Worm (Caenorhabditis elegans): ENCODE results near the gene spr-1.

The spr-1 gene

ce11 chrV:8123384-8123783 lies 5.8 kb downstream of the spr-1 start, which contains the start of gene D1014.5:
Gene D1014.5, plus strand, starts transcription at chrV:8123684.
- TF ChIP-seq ref-1 (GFP tag; conservative IDR thresholded peaks at IDR 0.05) = no peak
- TF ChIP-seq tab-1 (GFP tag; IDR thresholded peaks at IDR 0.05) = no peak
- no peak for TF ChIP-seq klf-2 (GFP tag; conservative IDR thresholded peaks at IDR 0.05)
- no peak for TF ChIP-seq ztf-23 (GFP tag; IDR thresholded peaks at IDR 0.05)
- no peak for TF ChIP-seq flt-1 (GFP tag; IDR thresholded peaks at IDR 0.05)
- no peak for TF ChIP-seq cog-1 (tag; optimal IDR thresholded peaks at IDR 0.05)
- no peak for TF ChIP-seq T22C8.4 (GFP tag; IDR thresholded peaks at IDR 0.05)
- TF ChIP-seq ztf-29 (GFP tag; IDR thresholded peaks at IDR 0.05) = no peak
- no peak for TF ChIP-seq med-1 (GFP tag; optimal IDR thresholded peaks at IDR 0.05; ENCODE audit: insufficient read depth)

DNA sequence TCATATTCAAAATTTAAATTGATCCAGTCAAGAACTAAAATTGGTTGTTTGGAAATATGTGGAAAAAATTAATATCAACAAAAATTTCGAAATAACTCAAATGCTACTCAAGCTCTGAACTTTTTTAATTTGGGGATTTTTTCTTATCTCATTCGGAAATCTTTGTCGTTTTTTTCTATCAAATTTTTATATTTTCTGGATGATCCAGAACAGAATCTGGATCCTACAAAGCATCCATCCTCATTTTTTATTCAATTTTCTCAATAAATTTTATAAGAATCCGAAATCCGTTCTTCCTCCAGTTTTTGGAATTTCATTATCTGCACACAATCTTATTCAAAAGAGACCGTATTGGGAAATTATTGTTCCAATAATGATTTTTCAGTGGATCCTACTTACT lies 8.3 kb downstream of the spr-1 start, which contains the start of gene D1014.6:
Gene D1014.6 (plus strand): TSS at position 301 of the 400 bp plus-strand sequence.
- TF ChIP-seq T22C8.4 (GFP tag; IDR thresholded peaks at IDR 0.05) (no peak), ztf-23 (GFP tag; IDR thresholded peaks at IDR 0.05) (no peak), cog-1 (tag; optimal IDR thresholded peaks at IDR 0.05) (no peak), med-1 (GFP tag; optimal IDR thresholded peaks at IDR 0.05; ENCODE audit: insufficient read depth) (no peak), ztf-29 (GFP tag; IDR thresholded peaks at IDR 0.05) (no peak), flt-1 (GFP tag; IDR thresholded peaks at IDR 0.05) (no peak), tab-1 (GFP tag; IDR thresholded peaks at IDR 0.05) (no peak), ref-1 (GFP tag; conservative IDR thresholded peaks at IDR 0.05) (no peak), klf-2 (GFP tag; conservative IDR thresholded peaks at IDR 0.05) (no peak)

- TF ChIP-seq T22C8.4 (GFP tag; IDR thresholded peaks at IDR 0.05) = no peak
- TF ChIP-seq ztf-23 (GFP tag; IDR thresholded peaks at IDR 0.05) = no peak
- TF ChIP-seq flt-1 (GFP tag; IDR thresholded peaks at IDR 0.05) = no peak
- TF ChIP-seq ref-1 (GFP tag; conservative IDR thresholded peaks at IDR 0.05) = no peak
- TF ChIP-seq med-1 (GFP tag; optimal IDR thresholded peaks at IDR 0.05; ENCODE audit: insufficient read depth) = no peak
- TF ChIP-seq tab-1 (GFP tag; IDR thresholded peaks at IDR 0.05) = no peak
- TF ChIP-seq ztf-29 (GFP tag; IDR thresholded peaks at IDR 0.05) = no peak
- no peak for TF ChIP-seq cog-1 (tag; optimal IDR thresholded peaks at IDR 0.05)
- no peak for TF ChIP-seq klf-2 (GFP tag; conservative IDR thresholded peaks at IDR 0.05)
Measured at ce11 chrV:8117964-8118363, 11.2 kb downstream of the spr-1 start, which contains the start of gene D1014.7. Gene D1014.7, plus strand, starts transcription at chrV:8118264.

- no peak for TF ChIP-seq T22C8.4 (GFP tag; IDR thresholded peaks at IDR 0.05)
Measured at ce11 chrV:8114542-8114941, 14.6 kb downstream of the spr-1 start.

ce11 chrV:8110816-8111215 lies 18.3 kb downstream of the spr-1 start:
- TF ChIP-seq ztf-23 (GFP tag; IDR thresholded peaks at IDR 0.05) (no peak), T22C8.4 (GFP tag; IDR thresholded peaks at IDR 0.05) (no peak), tab-1 (GFP tag; IDR thresholded peaks at IDR 0.05) (no peak), ztf-29 (GFP tag; IDR thresholded peaks at IDR 0.05) (no peak), flt-1 (GFP tag; IDR thresholded peaks at IDR 0.05) (no peak), cog-1 (tag; optimal IDR thresholded peaks at IDR 0.05) (no peak), med-1 (GFP tag; optimal IDR thresholded peaks at IDR 0.05; ENCODE audit: insufficient read depth) (no peak), ref-1 (GFP tag; conservative IDR thresholded peaks at IDR 0.05) (no peak), klf-2 (GFP tag; conservative IDR thresholded peaks at IDR 0.05) (no peak)

DNA sequence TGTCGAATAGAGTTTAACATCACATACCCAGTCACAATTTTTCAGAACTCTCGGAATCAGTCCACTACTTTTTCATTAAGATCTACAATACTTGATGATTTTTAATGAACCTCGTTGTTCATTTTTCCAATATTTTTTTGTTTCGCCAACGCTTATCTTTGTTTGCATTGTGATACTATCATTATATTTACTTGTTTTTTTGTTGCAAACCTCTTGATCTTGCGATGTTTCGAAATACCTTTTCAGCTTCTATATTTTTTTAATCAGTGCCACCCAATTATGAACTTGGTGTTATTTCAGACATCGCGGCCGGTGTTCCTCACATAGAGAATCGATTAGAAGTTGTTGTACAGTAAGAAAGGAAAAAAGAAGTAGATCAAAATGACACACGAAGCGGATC lies 20.5 kb downstream of the spr-1 start, which contains the start of gene myo-5:
Gene myo-5 (plus strand): TSS at position 301 of the 400 bp plus-strand sequence.
- TF ChIP-seq ztf-23 (GFP tag; IDR thresholded peaks at IDR 0.05) (no peak), ref-1 (GFP tag; conservative IDR thresholded peaks at IDR 0.05) (no peak), cog-1 (tag; optimal IDR thresholded peaks at IDR 0.05) (no peak), T22C8.4 (GFP tag; IDR thresholded peaks at IDR 0.05) (no peak), flt-1 (GFP tag; IDR thresholded peaks at IDR 0.05) (no peak), ztf-29 (GFP tag; IDR thresholded peaks at IDR 0.05) (no peak), med-1 (GFP tag; optimal IDR thresholded peaks at IDR 0.05; ENCODE audit: insufficient read depth) (no peak), tab-1 (GFP tag; IDR thresholded peaks at IDR 0.05) (no peak), klf-2 (GFP tag; conservative IDR thresholded peaks at IDR 0.05) (no peak)

DNA sequence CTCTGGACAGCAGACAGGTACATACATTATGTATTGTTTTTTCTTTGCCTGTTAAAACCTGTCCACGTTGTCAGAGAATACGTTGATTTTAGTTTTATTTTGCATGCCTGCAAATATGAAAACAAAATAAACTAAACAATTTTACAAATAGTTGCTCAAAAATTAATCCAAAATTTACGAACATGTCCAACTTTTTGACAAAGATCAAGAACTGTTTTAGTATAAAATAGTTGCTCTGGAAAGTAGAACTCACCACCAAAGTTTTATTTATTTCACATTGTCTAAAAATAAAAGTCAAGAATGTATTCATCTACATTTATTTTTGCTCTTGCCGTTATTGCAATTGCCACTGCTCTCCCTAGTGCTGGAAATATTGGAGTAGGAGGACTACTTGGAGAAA lies 24.7 kb downstream of the spr-1 start, which contains the start of gene srlf-16:
Gene srlf-16 (plus strand): TSS at position 301 of the 400 bp plus-strand sequence.
- TF ChIP-seq klf-2 (GFP tag; conservative IDR thresholded peaks at IDR 0.05) (no peak), ref-1 (GFP tag; conservative IDR thresholded peaks at IDR 0.05) (no peak), cog-1 (tag; optimal IDR thresholded peaks at IDR 0.05) (no peak), flt-1 (GFP tag; IDR thresholded peaks at IDR 0.05) (no peak), med-1 (GFP tag; optimal IDR thresholded peaks at IDR 0.05; ENCODE audit: insufficient read depth) (no peak), ztf-29 (GFP tag; IDR thresholded peaks at IDR 0.05) (no peak), ztf-23 (GFP tag; IDR thresholded peaks at IDR 0.05) (no peak), T22C8.4 (GFP tag; IDR thresholded peaks at IDR 0.05) (no peak), tab-1 (GFP tag; IDR thresholded peaks at IDR 0.05) (no peak)

DNA sequence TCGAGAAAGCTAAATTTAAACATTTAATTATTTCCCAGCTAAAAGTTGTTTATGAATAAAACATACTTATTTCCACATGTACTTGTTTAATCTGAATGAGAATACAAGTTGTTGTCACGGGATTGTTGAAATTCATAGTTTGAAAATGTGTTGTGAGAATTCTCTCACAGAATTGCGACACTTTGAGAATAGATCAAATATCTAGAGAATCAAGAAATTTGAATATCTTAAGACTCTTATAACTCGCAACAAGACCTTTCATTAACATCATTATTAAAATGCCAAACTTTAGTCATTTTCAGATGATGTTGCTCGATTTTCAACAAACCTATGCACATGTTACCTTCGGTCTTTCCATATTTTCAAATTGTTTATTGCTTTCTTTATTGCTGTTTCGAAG lies 26.2 kb downstream of the spr-1 start, which contains the start of gene str-90:
Gene str-90 (plus strand): TSS at position 301 of the 400 bp plus-strand sequence.
- TF ChIP-seq klf-2 (GFP tag; conservative IDR thresholded peaks at IDR 0.05) = no peak
- TF ChIP-seq ztf-23 (GFP tag; IDR thresholded peaks at IDR 0.05) = no peak
- no peak for TF ChIP-seq med-1 (GFP tag; optimal IDR thresholded peaks at IDR 0.05; ENCODE audit: insufficient read depth)

DNA sequence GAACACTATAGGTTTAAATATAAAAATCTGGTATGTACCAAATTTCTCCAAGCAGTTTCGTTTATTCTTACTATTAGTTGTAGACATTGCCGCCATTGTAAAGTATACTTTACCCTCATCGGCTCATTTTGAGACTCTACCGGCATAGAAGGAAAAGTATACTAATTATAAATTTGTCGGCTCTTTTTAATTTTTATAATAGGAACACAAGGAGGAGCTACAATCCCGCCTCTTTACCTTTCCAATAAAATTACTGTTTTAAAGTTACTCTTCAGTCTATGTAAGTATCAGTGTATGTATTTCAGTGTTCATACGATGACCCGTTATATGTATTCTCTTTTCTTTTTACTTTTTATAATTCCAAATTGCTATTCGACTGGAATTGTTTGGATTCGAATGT lies 29.8 kb downstream of the spr-1 start, which contains the start of gene sdz-23:
Gene sdz-23 (plus strand): TSS at position 301 of the 400 bp plus-strand sequence.
- TF ChIP-seq ztf-23 (GFP tag; IDR thresholded peaks at IDR 0.05) (no peak), tab-1 (GFP tag; IDR thresholded peaks at IDR 0.05) (no peak), ztf-29 (GFP tag; IDR thresholded peaks at IDR 0.05) (no peak), klf-2 (GFP tag; conservative IDR thresholded peaks at IDR 0.05) (no peak), cog-1 (tag; optimal IDR thresholded peaks at IDR 0.05) (no peak), med-1 (GFP tag; optimal IDR thresholded peaks at IDR 0.05; ENCODE audit: insufficient read depth) (no peak), T22C8.4 (GFP tag; IDR thresholded peaks at IDR 0.05) (no peak), flt-1 (GFP tag; IDR thresholded peaks at IDR 0.05) (no peak)

DNA sequence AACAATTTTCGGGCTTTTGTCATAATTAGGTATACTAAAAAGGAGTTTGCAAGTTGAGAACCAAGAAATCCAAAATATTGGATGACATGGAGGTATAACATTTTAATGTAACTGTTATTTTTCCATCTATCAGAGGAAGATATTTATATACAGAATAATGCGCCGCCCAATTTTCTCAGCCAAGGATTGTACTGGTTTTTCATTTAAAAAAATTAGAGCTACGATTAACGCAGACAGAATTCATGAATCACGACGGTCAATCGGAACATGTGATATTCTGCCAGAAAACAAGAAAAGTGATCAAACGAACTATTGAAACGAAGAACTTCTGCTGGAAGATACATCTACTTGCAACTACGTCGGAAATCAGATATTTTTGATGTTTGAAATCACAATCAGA lies 30.9 kb downstream of the spr-1 start, which contains the start of gene str-145:
Gene str-145 (minus strand): TSS at position 101 of the 400 bp plus-strand sequence.
- TF ChIP-seq T22C8.4 (GFP tag; IDR thresholded peaks at IDR 0.05) (no peak), klf-2 (GFP tag; conservative IDR thresholded peaks at IDR 0.05) (no peak), cog-1 (tag; optimal IDR thresholded peaks at IDR 0.05) (no peak), flt-1 (GFP tag; IDR thresholded peaks at IDR 0.05) (no peak)
